Fruit fly (Drosophila melanogaster) whole organism, embryonic: ENCODE results near the gene CG4393.

Experiments used
- Ada2b ChIP-seq: fragments of 200-800 bp; sonication (Bioruptor generic); IDR thresholded peaks from 2 replicates; pipeline ENCODE4 v1.3.6; 2022; ENCODE audit warnings: missing biosample characterization, missing genetic modification characterization
- Asciz ChIP-seq: fragments of 200-800 bp; sonication (Bioruptor generic); optimal IDR thresholded peaks from 2 replicates; lab custom pipeline; 2017; ENCODE audit warnings: missing biosample characterization, mild to moderate bottlenecking, missing genetic modification characterization, missing genetic modification reagents
- Atf6 ChIP-seq: fragments of 200-800 bp; sonication (Bioruptor generic); IDR thresholded peaks from 2 replicates; pipeline ENCODE4 v1.3.6; 2022; ENCODE audit warnings: missing biosample characterization, missing genetic modification characterization
- CG1024 ChIP-seq: fragments of 200-800 bp; sonication (Bioruptor generic); IDR thresholded peaks from 2 replicates; pipeline ENCODE4 v1.3.6; 2022; ENCODE audit warnings: missing biosample characterization, missing genetic modification characterization
- CG10654 ChIP-seq: fragments of 200-800 bp; sonication (Bioruptor generic); optimal IDR thresholded peaks from 2 replicates; lab custom pipeline; 2016; ENCODE audit warnings: missing biosample characterization, missing genetic modification characterization
- CG12155 ChIP-seq: fragments of 200-800 bp; sonication (Bioruptor generic); optimal IDR thresholded peaks from 3 replicates; lab custom pipeline; 2016; ENCODE audit warnings: missing biosample characterization, missing genetic modification characterization
- CG12659 ChIP-seq: fragments of 200-800 bp; sonication (Bioruptor generic); optimal IDR thresholded peaks from 3 replicates; lab custom pipeline; 2017; ENCODE audit warnings: mild to moderate bottlenecking, missing biosample characterization, missing genetic modification reagents, missing genetic modification characterization
- CG14050 ChIP-seq: fragments of 200-800 bp; sonication (Bioruptor generic); IDR thresholded peaks from 3 replicates; pipeline ENCODE4 v1.3.6; 2022; ENCODE audit warnings: missing biosample characterization, missing genetic modification characterization
- CG14710 ChIP-seq: fragments of 200-800 bp; sonication (Bioruptor generic); optimal IDR thresholded peaks from 3 replicates; lab custom pipeline; 2019; ENCODE audit warnings: missing biosample characterization, mild to moderate bottlenecking, missing genetic modification characterization, moderate library complexity
- CG14860 ChIP-seq: fragments of 200-800 bp; sonication (Bioruptor generic); IDR thresholded peaks from 3 replicates; pipeline ENCODE4 v1.3.6; 2022; ENCODE audit warnings: missing biosample characterization, missing genetic modification characterization; ENCODE audit not compliant: partially characterized antibody
- CG16863 ChIP-seq: fragments of 200-800 bp; sonication (Bioruptor generic); optimal IDR thresholded peaks from 3 replicates; lab custom pipeline; 2016; ENCODE audit warnings: missing biosample characterization, missing genetic modification characterization
- CG17829 ChIP-seq: fragments of 200-800 bp; optimal IDR thresholded peaks from 2 replicates; lab custom pipeline; 2019; ENCODE audit warnings: missing biosample characterization, mild to moderate bottlenecking, missing genetic modification characterization, moderate library complexity
- CG2129 ChIP-seq: fragments of 200-800 bp; sonication (Bioruptor generic); IDR thresholded peaks from 2 replicates; pipeline ENCODE4 v1.3.6; 2022; ENCODE audit warnings: missing biosample characterization, missing genetic modification characterization; ENCODE audit not compliant: partially characterized antibody
- CG31365 ChIP-seq: fragments of 200-800 bp; sonication (Bioruptor generic); optimal IDR thresholded peaks from 2 replicates; lab custom pipeline; 2018; ENCODE audit warnings: missing biosample characterization, mild to moderate bottlenecking, missing genetic modification characterization
- CG34224 ChIP-seq: fragments of 200-800 bp; sonication (Bioruptor generic); IDR thresholded peaks from 3 replicates; pipeline ENCODE4 v1.3.6; 2022; ENCODE audit warnings: missing biosample characterization, missing genetic modification characterization; ENCODE audit not compliant: partially characterized antibody
- CG3726 ChIP-seq: fragments of 200-800 bp; sonication (Bioruptor generic); IDR thresholded peaks from 3 replicates; pipeline ENCODE4, ENCODE4 v1.3.6; 2022; ENCODE audit warnings: missing biosample characterization, missing genetic modification characterization
- CG3838 ChIP-seq: fragments of 200-800 bp; sonication (Bioruptor generic); optimal IDR thresholded peaks from 3 replicates; lab custom pipeline; 2016; ENCODE audit warnings: missing biosample characterization, missing genetic modification characterization
- CG4730 ChIP-seq: fragments of 200-800 bp; sonication (Bioruptor generic); IDR thresholded peaks from 2 replicates; pipeline ENCODE4 v1.3.6; 2022; ENCODE audit warnings: missing biosample characterization, missing genetic modification characterization
- CG7372 ChIP-seq: fragments of 200-800 bp; sonication (Bioruptor generic); IDR thresholded peaks from 2 replicates; pipeline ENCODE4 v1.3.6; 2022; ENCODE audit warnings: missing biosample characterization, missing genetic modification characterization
- CG7963 ChIP-seq: fragments of 200-800 bp; sonication (Bioruptor generic); IDR thresholded peaks from 3 replicates; pipeline ENCODE4 v1.3.6; 2022; ENCODE audit warnings: missing biosample characterization, missing genetic modification characterization; ENCODE audit not compliant: partially characterized antibody
- CG8089 ChIP-seq: fragments of 200-800 bp; sonication (Bioruptor generic); optimal IDR thresholded peaks from 3 replicates; lab custom pipeline; 2016; ENCODE audit warnings: missing biosample characterization, missing genetic modification characterization
- CG9797 ChIP-seq: fragments of 200-800 bp; sonication (Bioruptor generic); optimal IDR thresholded peaks from 3 replicates; lab custom pipeline; 2018; ENCODE audit warnings: missing biosample characterization, mild to moderate bottlenecking, missing genetic modification characterization
- D19B ChIP-seq: fragments of 200-800 bp; sonication (Bioruptor generic); optimal IDR thresholded peaks from 2 replicates; lab custom pipeline; 2017; ENCODE audit warnings: missing biosample characterization, mild to moderate bottlenecking, missing genetic modification characterization
- Dref ChIP-seq: fragments of 200-800 bp; sonication (Bioruptor generic); IDR thresholded peaks from 2 replicates; pipeline ENCODE4 v1.3.6; 2022; ENCODE audit warnings: missing biosample characterization, missing genetic modification characterization
- HmgD ChIP-seq: fragments of 200-800 bp; sonication (Bioruptor generic); optimal IDR thresholded peaks from 3 replicates; lab custom pipeline; 2016; ENCODE audit warnings: missing biosample characterization, missing genetic modification characterization
- Hmx ChIP-seq: fragments of 200-800 bp; sonication (Bioruptor generic); optimal IDR thresholded peaks from 2 replicates; lab custom pipeline; 2016; ENCODE audit warnings: missing biosample characterization, missing genetic modification characterization
- Hr39 ChIP-seq: fragments of >200 bp; optimal IDR thresholded peaks from 2 replicates; lab custom pipeline; 2017
- Hr51 ChIP-seq, 2 experiments: fragments of 200-800 bp; sonication (Bioruptor generic); optimal IDR thresholded peaks; 2 replicates in 1 of 2; 3 replicates in 1 of 2; lab custom pipeline; 2016 to 2018; ENCODE audit warnings: missing biosample characterization in 2 of 2, missing genetic modification characterization in 2 of 2, mild to moderate bottlenecking in 1 of 2, moderate library complexity in 1 of 2
- Hr78 ChIP-seq, 2 experiments: fragments of 200-800 bp in 1 of 2; fragments of >200 bp in 1 of 2; sonication (Bioruptor generic) in 1 of 2; optimal IDR thresholded peaks; 2 replicates each; lab custom pipeline; 2017 to 2019; ENCODE audit warnings: missing biosample characterization in 2 of 2, missing genetic modification characterization in 2 of 2, mild to moderate bottlenecking in 1 of 2, moderate library complexity in 1 of 2
- Jarid2 ChIP-seq: fragments of 200-800 bp; sonication (Bioruptor generic); optimal IDR thresholded peaks from 3 replicates; lab custom pipeline; 2017; ENCODE audit warnings: mild to moderate bottlenecking, missing biosample characterization, missing genetic modification reagents, missing genetic modification characterization
- Mad ChIP-seq: fragments of 200-800 bp; sonication (Bioruptor generic); optimal IDR thresholded peaks from 2 replicates; lab custom pipeline; 2016; ENCODE audit warnings: missing biosample characterization, missing genetic modification characterization
- NC2β ChIP-seq: fragments of 200-800 bp; sonication (Bioruptor generic); optimal IDR thresholded peaks from 2 replicates; lab custom pipeline; 2016; ENCODE audit warnings: missing biosample characterization, missing genetic modification characterization
- Optix ChIP-seq: fragments of 200-800 bp; sonication (Bioruptor generic); IDR thresholded peaks from 3 replicates; pipeline ENCODE4 v1.3.6; 2022; ENCODE audit warnings: missing biosample characterization, missing genetic modification characterization
- Sry-β ChIP-seq: fragments of 200-800 bp; sonication (Bioruptor generic); optimal IDR thresholded peaks from 2 replicates; lab custom pipeline; 2018; ENCODE audit warnings: missing biosample characterization, mild to moderate bottlenecking, missing genetic modification characterization, moderate library complexity
- Trl ChIP-seq, 3 experiments: fragments of >200 bp in 2 of 3; fragments of 200-800 bp in 1 of 3; sonication (Bioruptor generic) in 1 of 3; optimal IDR thresholded peaks; 2 replicates in 1 of 3; 3 replicates in 2 of 3; lab custom pipeline; 2016 to 2017; ENCODE audit warnings: missing biosample characterization in 1 of 3, missing genetic modification characterization in 1 of 3
- cas ChIP-seq: fragments of 200-800 bp; sonication (Bioruptor generic); IDR thresholded peaks from 2 replicates; pipeline ENCODE4 v1.3.6; 2022; ENCODE audit warnings: missing biosample characterization, missing genetic modification characterization
- ci ChIP-seq: fragments of 200-800 bp; sonication (Bioruptor generic); IDR thresholded peaks from 3 replicates; pipeline ENCODE4 v1.3.6; 2022; ENCODE audit warnings: missing biosample characterization, missing genetic modification characterization
- crol ChIP-seq: fragments of 200-800 bp; sonication (Bioruptor generic); IDR thresholded peaks from 2 replicates; pipeline ENCODE4 v1.3.6; 2022; ENCODE audit warnings: missing biosample characterization, missing genetic modification characterization
- cwo ChIP-seq: fragments of 200-800 bp; sonication (Bioruptor generic); optimal IDR thresholded peaks from 3 replicates; lab custom pipeline; 2017; ENCODE audit warnings: missing biosample characterization, missing genetic modification characterization, mild to moderate bottlenecking, moderate library complexity, missing genetic modification reagents
- fd102C ChIP-seq: fragments of 200-800 bp; sonication (Bioruptor generic); optimal IDR thresholded peaks from 2 replicates; lab custom pipeline; 2018; ENCODE audit warnings: missing biosample characterization, mild to moderate bottlenecking, missing genetic modification characterization, moderate library complexity
- fru ChIP-seq: fragments of >200 bp; optimal IDR thresholded peaks from 2 replicates; lab custom pipeline; 2017
- gro ChIP-seq: fragments of 200-800 bp; sonication (Bioruptor generic); optimal IDR thresholded peaks from 2 replicates; lab custom pipeline; 2016; ENCODE audit warnings: missing biosample characterization, missing genetic modification characterization
- gsb ChIP-seq: fragments of 200-800 bp; sonication (Bioruptor generic); IDR thresholded peaks from 2 replicates; pipeline ENCODE4 v1.3.6; 2022; ENCODE audit warnings: missing biosample characterization, missing genetic modification characterization
- jing ChIP-seq: fragments of 200-800 bp; sonication (Bioruptor generic); optimal IDR thresholded peaks from 2 replicates; lab custom pipeline; 2018; ENCODE audit warnings: missing biosample characterization, mild to moderate bottlenecking, missing genetic modification characterization
- maf-S ChIP-seq: fragments of 200-800 bp; sonication (Bioruptor generic); optimal IDR thresholded peaks from 2 replicates; lab custom pipeline; 2016; ENCODE audit warnings: missing biosample characterization, missing genetic modification characterization
- mirr ChIP-seq: fragments of 200-800 bp; sonication (Bioruptor generic); optimal IDR thresholded peaks from 3 replicates; lab custom pipeline; 2018; ENCODE audit warnings: missing biosample characterization, mild to moderate bottlenecking, missing genetic modification characterization
- nmo ChIP-seq: fragments of 200-800 bp; sonication (Bioruptor generic); optimal IDR thresholded peaks from 2 replicates; lab custom pipeline; 2018; ENCODE audit warnings: missing biosample characterization, mild to moderate bottlenecking, missing genetic modification characterization, moderate library complexity
- sug ChIP-seq: fragments of 200-800 bp; optimal IDR thresholded peaks from 2 replicates; lab custom pipeline; 2019; ENCODE audit warnings: missing biosample characterization, mild to moderate bottlenecking, missing genetic modification characterization, moderate library complexity
- tap ChIP-seq: fragments of 200-800 bp; optimal IDR thresholded peaks from 3 replicates; lab custom pipeline; 2019; ENCODE audit warnings: missing biosample characterization, mild to moderate bottlenecking, missing genetic modification characterization, moderate library complexity
- vnd ChIP-seq: fragments of 200-800 bp; sonication (Bioruptor generic); IDR thresholded peaks from 3 replicates; pipeline ENCODE4 v1.3.6; 2022; ENCODE audit warnings: missing biosample characterization, missing genetic modification characterization; ENCODE audit not compliant: partially characterized antibody

CG4393 gene

dm6 chr3R:23335577-23335976 is 49.0 kb downstream of the CG4393 start (continued):
- TF ChIP-seq jing (GFP tag; lab: Kevin White, UChicago) (no peak), HmgD (GFP tag; lab: Kevin White, UChicago) (no peak), CG3726 (0 out of 3 replicates have a peak, but pooled peaks have one; percentile 57), NC2β (GFP tag; lab: Kevin White, UChicago) (no peak), CG9797 (GFP tag; lab: Kevin White, UChicago) (peak; percentile 16), Trl (optimal IDR thresholded peaks at IDR 0.05; lab: Kevin White, UChicago) (no peak), Trl (GFP tag; optimal IDR thresholded peaks at IDR 0.05; lab: Kevin White, UChicago) (no peak), Hr51 (GFP tag; optimal IDR thresholded peaks at IDR 0.05; lab: Kevin White, UChicago) (peak in 1 of 2 experiments; percentile 82), Dref (no peak), CG14860 (no peak), Asciz (peak; percentile 71), CG10654 (GFP tag; lab: Kevin White, UChicago) (peak; percentile 64), CG7372 (GFP tag; lab: Robert Waterston, UW) (peak; percentile 85), Atf6 (GFP tag; lab: Robert Waterston, UW) (peak; percentile 71), CG17829 (tag; lab: Kevin White, UChicago) (peak; percentile 59), CG16863 (GFP tag; lab: Kevin White, UChicago) (no peak), crol (GFP tag; lab: Robert Waterston, UW) (no peak), vnd (GFP tag; lab: Robert Waterston, UW) (no peak), ci (GFP tag; lab: Robert Waterston, UW) (peak; percentile 62; the same call in 2 of the 3 replicates), CG12659 (GFP tag; lab: Kevin White, UChicago) (peak; percentile 86), fru (lab: Kevin White, UChicago) (no peak), sug (peak; percentile 86), Hmx (GFP tag; lab: Kevin White, UChicago) (no peak), mirr (GFP tag; lab: Kevin White, UChicago) (peak; percentile 34), CG7963 (GFP tag; lab: Robert Waterston, UW) (no peak), Jarid2 (GFP tag; lab: Kevin White, UChicago) (peak; percentile 68), D19B (GFP tag; lab: Kevin White, UChicago) (peak; percentile 75), CG12155 (GFP tag; lab: Kevin White, UChicago) (peak; percentile 55), CG31365 (tag; lab: Kevin White, UChicago) (peak; percentile 30), gsb (GFP tag; lab: Robert Waterston, UW) (peak; percentile 64), CG8089 (no peak), CG34224 (GFP tag; lab: Robert Waterston, UW) (no peak), fd102C (GFP tag; lab: Kevin White, UChicago) (no peak), Hr39 (lab: Kevin White, UChicago) (no peak), gro (GFP tag; lab: Kevin White, UChicago) (no peak), Hr78 (GFP tag; optimal IDR thresholded peaks at IDR 0.05; lab: Kevin White, UChicago) (peak in 1 of 2 experiments; percentile 10), cas (peak; percentile 56), tap (tag; lab: Kevin White, UChicago) (peak; percentile 67), maf-S (GFP tag; lab: Kevin White, UChicago) (no peak), Optix (GFP tag; lab: Robert Waterston, UW) (0 out of 3 replicates have a peak, but pooled peaks have one; percentile 37), CG2129 (no peak), Sry-β (GFP tag; lab: Kevin White, UChicago) (peak; percentile 18), CG14050 (GFP tag; lab: Robert Waterston, UW) (peak; percentile 35; the same call in 2 of the 3 replicates), Mad (GFP tag; lab: Kevin White, UChicago) (no peak), Ada2b (peak; percentile 48), CG14710 (tag; lab: Kevin White, UChicago) (peak; percentile 51), CG1024 (GFP tag; lab: Robert Waterston, UW) (no peak), CG4730 (0 out of 2 replicates have a peak, but pooled peaks have one; percentile 54), CG3838 (no peak), nmo (peak; percentile 80), cwo (peak; percentile 90)
